Worm (Caenorhabditis elegans): ENCODE measurements around the gene str-207.

ce11 chrV:4905953-4906352 is 45.6 kb upstream of the str-207 start, which contains the start of gene ugt-14:
- no peak for TF ChIP-seq nhr-48 (tag; optimal IDR thresholded peaks at IDR 0.05)
- no peak for TF ChIP-seq skn-1 (tag; optimal IDR thresholded peaks at IDR 0.05)
- TF ChIP-seq mes-2 (tag; optimal IDR thresholded peaks at IDR 0.05; ENCODE audit: poor library complexity, severe bottlenecking) = no peak
- no peak for TF ChIP-seq nhr-11 (tag; optimal IDR thresholded peaks at IDR 0.05)
- no peak for TF ChIP-seq zag-1 (tag; optimal IDR thresholded peaks at IDR 0.05)
- TF ChIP-seq ama-1 (optimal IDR thresholded peaks at IDR 0.05) = no peak
- no peak for TF ChIP-seq nhr-76 (tag; optimal IDR thresholded peaks at IDR 0.05)
- no peak for TF ChIP-seq nhr-10 (tag; optimal IDR thresholded peaks at IDR 0.05)
